Worm (Caenorhabditis elegans): Measurements from ENCODE around the gene F41B5.1.

- no peak for TF ChIP-seq lin-13 (GFP tag; optimal IDR thresholded peaks at IDR 0.05)
- no peak for TF ChIP-seq nhr-85 (tag)
- TF ChIP-seq egl-27 (tag; optimal IDR thresholded peaks at IDR 0.05): no peak
- no peak for TF ChIP-seq nhr-77 (tag; optimal IDR thresholded peaks at IDR 0.05)
- no peak for TF ChIP-seq jun-1 (tag; optimal IDR thresholded peaks at IDR 0.05)
- no peak for TF ChIP-seq swsn-7 (tag; optimal IDR thresholded peaks at IDR 0.05)
These were observed 39.2 kb downstream of the F41B5.1 start, which contains the start of gene nhr-226 for ce11 chrV:2294577-2294976.
